Fruit fly (Drosophila melanogaster) Kc167 (cell line): ENCODE data around the gene CG43078.

Source experiments
- Myc ChIP-seq: fragments of >200 bp; optimal IDR thresholded peaks from 2 replicates; lab custom pipeline; 2017; ENCODE audit warnings: missing external identifiers
- Sin3A ChIP-seq: fragments of >200 bp; optimal IDR thresholded peaks from 2 replicates; lab custom pipeline; 2018; ENCODE audit warnings: missing external identifiers
- h ChIP-seq: fragments of >200 bp; optimal IDR thresholded peaks from 3 replicates; lab custom pipeline; 2018; ENCODE audit warnings: missing external identifiers
- psq ChIP-seq: fragments of >200 bp; optimal IDR thresholded peaks from 2 replicates; lab custom pipeline; 2017; ENCODE audit warnings: missing external identifiers
- ttk ChIP-seq: sonication (Bioruptor generic); optimal IDR thresholded peaks from 2 replicates; lab custom pipeline; 2017; ENCODE audit warnings: missing external identifiers

- TF ChIP-seq Myc (lab: Kevin White, UChicago) (no peak), h (lab: Kevin White, UChicago) (no peak), ttk (no peak), Sin3A (lab: Kevin White, UChicago) (no peak), psq (lab: Kevin White, UChicago) (no peak)
Observed at dm6 chr3L:8603880-8604692, 27.5 kb downstream of the CG43078 start, which contains the start of the genes CG5989 and CG6282.
